Worm (Caenorhabditis elegans): ENCODE measurements around the gene nhr-176.

Gene nhr-176

DNA sequence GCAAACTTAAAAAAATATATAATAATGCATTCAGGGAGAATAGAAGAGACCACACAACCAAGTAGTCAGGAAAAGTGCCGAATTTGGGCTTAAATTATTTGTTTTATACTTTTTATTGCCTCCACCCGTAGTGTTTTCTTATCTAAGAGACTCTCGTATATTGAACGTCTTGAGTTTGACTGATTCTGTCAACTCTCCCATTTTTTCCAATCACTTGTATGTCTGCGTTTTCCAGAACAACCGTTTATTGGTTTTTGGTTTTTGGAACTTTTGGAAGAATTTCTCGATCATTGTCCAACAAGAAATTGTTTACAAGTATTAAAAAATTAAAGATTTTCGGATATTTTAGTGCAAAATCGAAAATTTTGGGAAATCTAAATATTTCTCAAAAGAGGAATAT lies 27.4 kb upstream of the nhr-176 start:
- TF ChIP-seq lin-15B (tag; optimal IDR thresholded peaks at IDR 0.05) (no peak), fkh-4 (tag; optimal IDR thresholded peaks at IDR 0.05; ENCODE audit: borderline replicate concordance) (no peak), nhr-71 (tag; optimal IDR thresholded peaks at IDR 0.05) (peak; percentile 5), elt-2 (tag; optimal IDR thresholded peaks at IDR 0.05) (peak; percentile 50), aha-1 (tag; optimal IDR thresholded peaks at IDR 0.05) (no peak)

- TF ChIP-seq mef-2 (tag; optimal IDR thresholded peaks at IDR 0.05) (no peak), fkh-8 (tag; optimal IDR thresholded peaks at IDR 0.05) (no peak), nhr-71 (tag; optimal IDR thresholded peaks at IDR 0.05) (peak; percentile 68), grh-1 (GFP tag; IDR thresholded peaks at IDR 0.05) (no peak), hpl-2 (GFP tag; optimal IDR thresholded peaks at IDR 0.05) (peak; percentile 58), mep-1 (tag; optimal IDR thresholded peaks at IDR 0.05) (no peak), nhr-20 (tag; optimal IDR thresholded peaks at IDR 0.05) (peak; percentile 67), unc-62 (GFP tag; optimal IDR thresholded peaks at IDR 0.05) (no peak), unc-130 (tag; optimal IDR thresholded peaks at IDR 0.05) (no peak), elt-3 (tag; optimal IDR thresholded peaks at IDR 0.05) (no peak), aly-2 (tag; optimal IDR thresholded peaks at IDR 0.05) (no peak), jun-1 (tag; optimal IDR thresholded peaks at IDR 0.05) (no peak), fkh-10 (GFP tag; optimal IDR thresholded peaks at IDR 0.05) (no peak), fkh-4 (tag; optimal IDR thresholded peaks at IDR 0.05; ENCODE audit: borderline replicate concordance) (no peak), nhr-28 (tag; optimal IDR thresholded peaks at IDR 0.05) (no peak), unc-30 (tag; optimal IDR thresholded peaks at IDR 0.05) (no peak), ceh-63 (GFP tag; optimal IDR thresholded peaks at IDR 0.05) (no peak), ets-5 (GFP tag; IDR thresholded peaks at IDR 0.05) (no peak), ceh-82 (tag; optimal IDR thresholded peaks at IDR 0.05) (no peak), pqm-1 (tag; optimal IDR thresholded peaks at IDR 0.05) (no peak), egl-13 (tag; optimal IDR thresholded peaks at IDR 0.05) (no peak), nhr-84 (tag; optimal IDR thresholded peaks at IDR 0.05) (no peak), lsy-2 (tag; optimal IDR thresholded peaks at IDR 0.05) (no peak), zip-4 (GFP tag; optimal IDR thresholded peaks at IDR 0.05) (no peak), C34B4.2 (tag; optimal IDR thresholded peaks at IDR 0.05) (no peak), ceh-8 (GFP tag; optimal IDR thresholded peaks at IDR 0.05) (no peak), nhr-85 (tag) (peak; percentile 30), nhr-47 (tag; optimal IDR thresholded peaks at IDR 0.05) (no peak), elt-2 (tag; optimal IDR thresholded peaks at IDR 0.05) (peak; percentile 99), unc-86 (tag; optimal IDR thresholded peaks at IDR 0.05) (no peak), hlh-4 (tag; optimal IDR thresholded peaks at IDR 0.05) (no peak), sox-4 (tag; optimal IDR thresholded peaks at IDR 0.05) (no peak), swsn-7 (tag; optimal IDR thresholded peaks at IDR 0.05) (no peak), dsc-1 (tag; optimal IDR thresholded peaks at IDR 0.05) (no peak), tlp-1 (tag; optimal IDR thresholded peaks at IDR 0.05) (no peak), ceh-90 (tag; optimal IDR thresholded peaks at IDR 0.05) (no peak), lin-39 (tag; optimal IDR thresholded peaks at IDR 0.05) (no peak), lin-15B (tag; optimal IDR thresholded peaks at IDR 0.05) (no peak), C16A3.4 (tag; optimal IDR thresholded peaks at IDR 0.05) (no peak), snpc-4 (tag; optimal IDR thresholded peaks at IDR 0.05) (no peak), tbx-2 (tag; optimal IDR thresholded peaks at IDR 0.05) (no peak), skn-1 (tag; optimal IDR thresholded peaks at IDR 0.05) (no peak), alr-1 (tag; optimal IDR thresholded peaks at IDR 0.05; ENCODE audit: borderline replicate concordance) (no peak), nhr-12 (tag; optimal IDR thresholded peaks at IDR 0.05) (no peak), mab-9 (GFP tag; IDR thresholded peaks at IDR 0.05) (no peak), ama-1 (optimal IDR thresholded peaks at IDR 0.05) (no peak), mdl-1 (tag; optimal IDR thresholded peaks at IDR 0.05) (peak in 1 of 2 experiments; percentile 50), nhr-76 (tag; optimal IDR thresholded peaks at IDR 0.05) (no peak), nhr-237 (tag; optimal IDR thresholded peaks at IDR 0.05) (no peak), lin-13 (GFP tag; optimal IDR thresholded peaks at IDR 0.05) (no peak), efl-1 (optimal IDR thresholded peaks at IDR 0.05) (no peak), efl-1 (GFP tag; optimal IDR thresholded peaks at IDR 0.05 in 1 of 2) (peak in 1 of 2 experiments; percentile 87)
These were observed 25.3 kb upstream of the nhr-176 start, which contains the start of gene T10C6.15 for ce11 chrV:16045837-16046236. TSS of gene T10C6.15 (minus strand) at chrV:16045940.
